Worm (Caenorhabditis elegans) whole organism, L3 larva: ENCODE measurements around the gene pde-2.

Source experiments
- R02D3.7 ChIP-seq: fragments of 150-350 bp; optimal IDR thresholded peaks from 2 replicates; lab custom pipeline; 2014; ENCODE audit warnings: missing biosample characterization, missing genetic modification characterization
- ZK546.5 ChIP-seq: sonication (generic microtip); optimal IDR thresholded peaks from 2 replicates; lab custom pipeline; 2017; ENCODE audit warnings: missing biosample characterization, missing genetic modification characterization
- aly-2 ChIP-seq: fragments of 150-350 bp; optimal IDR thresholded peaks from 2 replicates; lab custom pipeline; 2014; ENCODE audit warnings: missing biosample characterization, missing genetic modification characterization
- ama-1 ChIP-seq: fragments of 150-350 bp; optimal IDR thresholded peaks from 2 replicates; lab custom pipeline; 2018
- ceh-28 ChIP-seq: fragments of 150-350 bp; optimal IDR thresholded peaks from 2 replicates; lab custom pipeline; 2014; ENCODE audit warnings: missing biosample characterization, missing genetic modification reagents, missing genetic modification characterization
- ceh-82 ChIP-seq: fragments of 150-350 bp; optimal IDR thresholded peaks from 2 replicates; lab custom pipeline; 2014; ENCODE audit warnings: missing biosample characterization, missing genetic modification characterization
- ceh-9 ChIP-seq: sonication (generic microtip); optimal IDR thresholded peaks from 2 replicates; lab custom pipeline; 2018; ENCODE audit warnings: missing biosample characterization, missing genetic modification characterization
- daf-12 ChIP-seq: fragments of 150-350 bp; optimal IDR thresholded peaks from 2 replicates; lab custom pipeline; 2014; ENCODE audit warnings: missing biosample characterization, missing genetic modification reagents, missing genetic modification characterization
- egl-27 ChIP-seq: sonication (generic microtip); optimal IDR thresholded peaks from 4 replicates; lab custom pipeline; 2017; ENCODE audit warnings: missing biosample characterization, missing genetic modification reagents, missing genetic modification characterization
- egl-5 ChIP-seq: fragments of 150-350 bp; optimal IDR thresholded peaks from 2 replicates; lab custom pipeline; 2017; ENCODE audit warnings: missing biosample characterization, missing genetic modification reagents, missing genetic modification characterization, inconsistent platforms
- elt-1 ChIP-seq: fragments of 150-350 bp; optimal IDR thresholded peaks from 2 replicates; lab custom pipeline; 2014; ENCODE audit warnings: missing biosample characterization, missing genetic modification characterization
- elt-2 ChIP-seq: sonication (generic microtip); optimal IDR thresholded peaks from 2 replicates; lab custom pipeline; 2016; ENCODE audit warnings: missing genetic modification reagents, mild to moderate bottlenecking, missing genetic modification characterization, missing compliant biosample characterization
- elt-3 ChIP-seq, 3 experiments: fragments of 150-350 bp in 1 of 3; sonication (generic microtip) in 2 of 3; optimal IDR thresholded peaks; 2 replicates in 2 of 3; 4 replicates in 1 of 3; lab custom pipeline; 2014 to 2017; ENCODE audit warnings: missing biosample characterization in 3 of 3, missing genetic modification characterization in 3 of 3
- eor-1 ChIP-seq, 2 experiments: fragments of 150-350 bp; optimal IDR thresholded peaks; 2 replicates each; lab custom pipeline; 2014 to 2018; ENCODE audit warnings: missing biosample characterization in 2 of 2, missing genetic modification characterization in 2 of 2
- fkh-10 ChIP-seq: sonication (generic microtip); optimal IDR thresholded peaks from 2 replicates; lab custom pipeline; 2017; ENCODE audit warnings: missing biosample characterization, missing genetic modification reagents, missing genetic modification characterization
- hmg-11 ChIP-seq: sonication (generic microtip); optimal IDR thresholded peaks from 2 replicates; lab custom pipeline; 2016; ENCODE audit warnings: missing genetic modification characterization, missing compliant biosample characterization
- lin-15B ChIP-seq: fragments of 150-350 bp; optimal IDR thresholded peaks from 2 replicates; lab custom pipeline; 2014; ENCODE audit warnings: missing biosample characterization, missing genetic modification characterization
- lin-39 ChIP-seq: fragments of 150-350 bp; optimal IDR thresholded peaks from 2 replicates; lab custom pipeline; 2018; ENCODE audit warnings: missing biosample characterization, missing genetic modification reagents, missing genetic modification characterization
- lsy-12 ChIP-seq: sonication (generic microtip); optimal IDR thresholded peaks from 2 replicates; lab custom pipeline; 2016; ENCODE audit warnings: mild to moderate bottlenecking, missing genetic modification characterization, missing compliant biosample characterization
- mml-1 ChIP-seq: fragments of 150-350 bp; sonication (generic microtip); optimal IDR thresholded peaks from 3 replicates; lab custom pipeline; 2014; ENCODE audit warnings: missing biosample characterization, missing genetic modification characterization
- nfya-1 ChIP-seq: sonication (generic microtip); optimal IDR thresholded peaks from 2 replicates; lab custom pipeline; 2017; ENCODE audit warnings: missing genetic modification characterization, mild to moderate bottlenecking, missing compliant biosample characterization, antibody characterized with exemption, moderate library complexity; ENCODE audit not compliant: insufficient read depth
- nhr-11 ChIP-seq: fragments of 150-350 bp; optimal IDR thresholded peaks from 2 replicates; lab custom pipeline; 2014; ENCODE audit warnings: missing biosample characterization, missing genetic modification characterization
- nhr-23 ChIP-seq: fragments of 150-350 bp; optimal IDR thresholded peaks from 2 replicates; lab custom pipeline; 2014; ENCODE audit warnings: missing biosample characterization, missing genetic modification reagents, missing genetic modification characterization
- nhr-237 ChIP-seq: fragments of 150-350 bp; optimal IDR thresholded peaks from 2 replicates; lab custom pipeline; 2014; ENCODE audit warnings: missing biosample characterization, missing genetic modification characterization
- nhr-25 ChIP-seq: sonication (generic microtip); optimal IDR thresholded peaks from 2 replicates; lab custom pipeline; 2017; ENCODE audit warnings: missing biosample characterization, missing genetic modification characterization
- nhr-43 ChIP-seq: sonication (generic microtip); optimal IDR thresholded peaks from 2 replicates; lab custom pipeline; 2016; ENCODE audit warnings: mild to moderate bottlenecking, missing genetic modification characterization, missing compliant biosample characterization; ENCODE audit not compliant: poor library complexity, severe bottlenecking
- pqm-1 ChIP-seq: fragments of 150-350 bp; optimal IDR thresholded peaks from 2 replicates; lab custom pipeline; 2017; ENCODE audit warnings: missing biosample characterization, missing genetic modification characterization, inconsistent platforms
- sea-2 ChIP-seq: fragments of 150-350 bp; sonication (generic microtip); optimal IDR thresholded peaks from 4 replicates; lab custom pipeline; 2014; ENCODE audit warnings: missing biosample characterization, missing genetic modification reagents, missing genetic modification characterization
- skn-1 ChIP-seq: fragments of 150-350 bp; optimal IDR thresholded peaks from 2 replicates; lab custom pipeline; 2014; ENCODE audit warnings: missing biosample characterization, missing genetic modification characterization
- snpc-4 ChIP-seq: fragments of 150-350 bp; optimal IDR thresholded peaks from 2 replicates; lab custom pipeline; 2014; ENCODE audit warnings: missing biosample characterization, missing genetic modification characterization
- tbx-2 ChIP-seq: sonication (generic microtip); optimal IDR thresholded peaks from 2 replicates; lab custom pipeline; 2016; ENCODE audit warnings: mild to moderate bottlenecking, missing genetic modification characterization, missing compliant biosample characterization
- unc-39 ChIP-seq: sonication (generic microtip); optimal IDR thresholded peaks from 4 replicates; lab custom pipeline; 2017; ENCODE audit warnings: missing biosample characterization, missing genetic modification characterization
- unc-62 ChIP-seq: fragments of 150-350 bp; sonication (generic microtip); optimal IDR thresholded peaks from 4 replicates; lab custom pipeline; 2014; ENCODE audit warnings: missing biosample characterization, missing genetic modification reagents, missing genetic modification characterization
- ztf-4 ChIP-seq: fragments of 150-350 bp; optimal IDR thresholded peaks from 2 replicates; lab custom pipeline; 2014; ENCODE audit warnings: missing biosample characterization, missing genetic modification characterization

Gene pde-2

DNA sequence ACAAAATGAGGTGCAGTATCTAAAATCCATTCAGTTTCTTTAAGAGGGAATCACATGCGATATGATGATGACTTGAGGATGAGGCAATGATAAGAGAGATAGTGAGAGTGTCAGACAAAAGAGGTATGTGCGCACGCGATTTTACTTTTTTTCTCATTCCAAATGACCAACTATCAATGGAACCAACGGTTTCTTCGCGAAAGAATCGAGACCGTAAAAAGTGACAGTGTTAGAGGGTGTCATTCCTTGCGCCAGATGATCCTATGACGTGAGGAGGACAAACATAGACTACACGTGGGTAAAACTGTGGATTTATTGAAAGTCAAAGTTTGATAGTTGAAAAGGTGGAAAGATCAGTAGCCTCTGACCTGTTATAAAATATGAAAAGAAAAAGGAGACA lies 2.1 kb upstream of the pde-2 start (continued):
- TF ChIP-seq unc-39 (tag; lab: Kevin White, UChicago), result no peak
- TF ChIP-seq elt-3 (tag; optimal IDR thresholded peaks at IDR 0.05; lab: Kevin White, UChicago), result peak in 2 of 3 experiments; percentile 36 to 84
- peak; percentile 48 for TF ChIP-seq skn-1
- TF ChIP-seq lin-15B (tag; lab: Kevin White, UChicago), result no peak

DNA sequence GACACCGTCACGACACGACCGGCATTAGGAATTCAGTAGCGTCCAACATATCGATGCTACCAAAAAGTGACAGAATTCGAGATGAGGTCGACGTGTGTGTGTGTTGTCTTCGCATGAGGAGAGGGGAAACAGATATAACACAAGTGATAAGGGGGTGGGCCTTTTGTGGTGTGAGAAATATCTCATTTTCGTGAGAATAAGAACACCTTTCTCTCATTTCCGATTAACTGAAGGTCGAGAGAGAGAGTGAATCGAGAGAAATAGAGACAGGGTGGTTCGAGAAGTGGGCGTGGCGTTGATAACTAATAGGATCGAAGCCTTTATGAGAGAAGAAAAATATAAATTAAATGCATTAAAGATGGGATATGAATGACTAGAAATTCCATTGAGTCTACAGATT lies 1.4 kb upstream of the pde-2 start:
- TF ChIP-seq ceh-82 (tag; lab: Kevin White, UChicago) (no peak), ceh-28 (tag; lab: Kevin White, UChicago) (no peak), nfya-1 (tag; lab: Kevin White, UChicago) (no peak), nhr-25 (tag; lab: Kevin White, UChicago) (peak; percentile 69), daf-12 (tag; lab: Kevin White, UChicago) (no peak), tbx-2 (no peak), unc-62 (GFP tag; lab: Kevin White, UChicago) (no peak), nhr-11 (no peak), nhr-43 (peak; percentile 16), fkh-10 (GFP tag; lab: Kevin White, UChicago) (no peak), nhr-23 (peak; percentile 36), mml-1 (tag; lab: Kevin White, UChicago) (no peak), lin-15B (tag; lab: Kevin White, UChicago) (no peak), hmg-11 (tag; lab: Kevin White, UChicago) (no peak), nhr-237 (tag; lab: Kevin White, UChicago) (no peak), ama-1 (lab: Kevin White, UChicago) (peak; percentile 32), snpc-4 (tag; lab: Kevin White, UChicago) (no peak), lin-39 (tag; lab: Kevin White, UChicago) (peak; percentile 25), elt-1 (tag; lab: Kevin White, UChicago) (no peak)

DNA sequence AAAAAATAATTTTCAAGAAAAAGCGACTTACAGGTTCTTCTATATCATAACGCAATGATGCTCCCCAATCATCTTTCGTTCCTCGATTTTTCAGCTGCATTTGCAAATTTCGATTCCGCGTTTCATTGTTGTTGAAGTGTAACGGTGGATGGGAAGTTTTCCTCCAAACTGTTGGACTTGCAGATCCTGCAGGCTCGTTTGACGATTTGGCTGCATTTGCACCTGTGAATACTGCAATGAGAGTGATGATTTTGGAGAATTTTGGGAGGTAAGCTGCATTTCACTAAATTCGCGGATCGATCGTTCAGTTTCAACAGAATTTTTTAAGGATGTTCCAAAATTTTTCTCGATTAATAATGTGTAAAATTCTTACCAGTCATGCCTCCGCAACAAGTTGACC lies 805 bp downstream of the pde-2 start:
- no peak for TF ChIP-seq mml-1 (tag; lab: Kevin White, UChicago)
- TF ChIP-seq nhr-43, result peak; percentile 52

DNA sequence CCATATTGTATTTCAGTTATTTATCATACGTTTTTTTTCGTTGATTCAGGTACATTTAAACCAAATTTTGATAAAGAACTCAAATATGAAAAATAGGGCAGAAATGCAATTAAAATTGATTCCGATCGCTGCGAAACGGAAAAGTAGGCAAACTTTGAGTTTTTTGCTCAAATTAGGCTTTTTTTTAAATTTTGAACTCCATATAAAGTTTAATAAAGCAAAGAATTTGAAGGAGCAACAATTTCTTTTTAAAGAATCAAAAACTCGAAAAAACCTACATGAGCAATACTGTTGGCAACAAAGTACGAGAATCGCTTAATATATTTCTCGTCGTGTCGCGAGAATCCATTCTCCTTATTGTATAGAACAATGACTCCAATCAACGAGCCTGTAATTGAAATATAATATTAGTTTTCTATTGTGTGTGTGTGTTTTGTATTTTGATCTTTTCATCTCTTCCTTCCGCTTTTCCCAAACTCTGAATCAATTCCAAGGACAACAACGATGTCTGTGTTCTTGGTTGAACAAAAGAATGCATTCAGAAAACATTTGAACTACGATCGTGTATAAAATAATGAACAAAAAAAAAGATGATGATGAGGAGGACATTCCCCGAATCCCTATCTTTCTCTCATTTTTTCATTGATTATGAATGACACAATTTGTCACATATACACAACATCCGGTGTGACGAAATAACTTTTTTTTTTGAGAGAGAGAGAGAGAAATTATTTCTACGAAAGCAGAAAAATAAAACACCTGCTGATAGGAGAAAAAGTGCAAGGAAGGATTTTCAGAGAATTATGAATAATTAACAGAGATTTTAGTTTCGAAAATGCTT lies 3.0 kb downstream of the pde-2 start:
- TF ChIP-seq sea-2 (GFP tag; lab: Kevin White, UChicago) (no peak), nfya-1 (tag; lab: Kevin White, UChicago) (no peak), lin-39 (tag; lab: Kevin White, UChicago) (no peak), elt-1 (tag; lab: Kevin White, UChicago) (no peak), fkh-10 (GFP tag; lab: Kevin White, UChicago) (peak; percentile 13), lsy-12 (tag; lab: Kevin White, UChicago) (peak; percentile 35), tbx-2 (no peak), nhr-25 (tag; lab: Kevin White, UChicago) (no peak)

DNA sequence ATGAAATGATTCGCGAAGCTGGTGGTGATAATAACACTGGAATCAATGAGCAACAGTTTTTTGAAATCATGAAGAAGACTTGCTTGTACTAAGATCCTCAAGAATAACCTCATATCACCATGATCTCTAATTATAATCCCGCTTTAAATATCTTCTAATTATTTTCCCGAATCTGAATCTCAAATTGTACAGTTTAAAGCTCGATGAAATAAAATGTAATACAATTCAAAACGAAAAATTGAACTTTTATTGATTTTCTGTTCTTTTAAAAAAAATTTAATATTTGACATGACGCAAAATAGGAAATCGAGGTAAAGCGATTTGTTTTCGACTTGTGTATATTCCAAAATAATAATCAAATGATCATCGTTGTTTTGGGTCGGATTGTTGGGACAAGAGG lies 6.9 kb downstream of the pde-2 start:
- TF ChIP-seq ztf-4 (tag; lab: Kevin White, UChicago), result no peak
- TF ChIP-seq elt-1 (tag; lab: Kevin White, UChicago), result no peak
- no peak for TF ChIP-seq egl-27 (tag; lab: Kevin White, UChicago)
- TF ChIP-seq ama-1 (lab: Kevin White, UChicago), result no peak
- peak; percentile 47 for TF ChIP-seq nhr-43
- no peak for TF ChIP-seq eor-1 (tag; optimal IDR thresholded peaks at IDR 0.05; lab: Kevin White, UChicago)
- TF ChIP-seq ceh-28 (tag; lab: Kevin White, UChicago), result peak; percentile 8
- TF ChIP-seq, all 47 proteins: peak for 2

DNA sequence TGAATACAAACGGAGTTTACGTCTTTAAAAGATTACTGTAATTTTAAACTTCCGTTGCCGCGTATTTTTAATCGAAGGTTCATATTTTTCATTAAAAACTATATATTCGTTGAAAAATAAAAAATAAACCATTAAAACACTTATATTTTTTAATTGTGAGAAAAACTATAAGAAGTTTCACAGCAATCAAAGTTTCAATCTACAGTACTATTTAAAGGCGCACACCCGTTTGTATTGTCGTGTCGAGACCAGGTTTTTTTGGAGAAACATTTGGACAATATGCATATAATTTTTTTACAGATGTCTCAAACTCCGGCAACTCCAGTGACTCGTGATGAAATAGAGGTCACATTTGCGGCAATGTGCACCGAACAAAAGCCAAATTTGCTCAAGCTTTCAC lies 7.9 kb downstream of the pde-2 start, which contains the start of gene R08D7.5:
Gene R08D7.5, plus strand, starts transcription at position 301 of the 400 bp plus-strand sequence.
- TF ChIP-seq egl-5 (tag; lab: Kevin White, UChicago) (no peak), eor-1 (tag; optimal IDR thresholded peaks at IDR 0.05; lab: Kevin White, UChicago) (no peak), ztf-4 (tag; lab: Kevin White, UChicago) (no peak), elt-2 (tag; lab: Kevin White, UChicago) (no peak), R02D3.7 (tag; lab: Kevin White, UChicago) (no peak), unc-39 (tag; lab: Kevin White, UChicago) (no peak), ZK546.5 (no peak), pqm-1 (tag; lab: Kevin White, UChicago) (no peak), hmg-11 (tag; lab: Kevin White, UChicago) (no peak), nhr-237 (tag; lab: Kevin White, UChicago) (no peak), tbx-2 (no peak), aly-2 (tag; lab: Kevin White, UChicago) (no peak), elt-3 (tag; optimal IDR thresholded peaks at IDR 0.05; lab: Kevin White, UChicago) (no peak), ceh-82 (tag; lab: Kevin White, UChicago) (no peak), ceh-9 (no peak)
